Fruit fly (Drosophila melanogaster) whole organism, embryonic: ENCODE results near the gene Dbp73D.

Source experiments
- Atf-2 ChIP-seq: fragments of 200-800 bp; sonication (Bioruptor generic); optimal IDR thresholded peaks from 2 replicates; lab custom pipeline; 2016; ENCODE audit warnings: missing biosample characterization, missing genetic modification characterization
- Atf3 ChIP-seq: fragments of 200-800 bp; sonication (Bioruptor generic); optimal IDR thresholded peaks from 3 replicates; lab custom pipeline; 2016; ENCODE audit warnings: missing biosample characterization, missing genetic modification characterization
- CG11696 ChIP-seq: fragments of 200-800 bp; sonication (Bioruptor generic); IDR thresholded peaks from 2 replicates; pipeline ENCODE4 v1.3.6; 2022; ENCODE audit warnings: missing biosample characterization, missing genetic modification characterization
- CG11723 ChIP-seq: fragments of 200-800 bp; sonication (Bioruptor generic); optimal IDR thresholded peaks from 2 replicates; lab custom pipeline; 2017; ENCODE audit warnings: missing biosample characterization, mild to moderate bottlenecking, missing genetic modification characterization
- CG12391 ChIP-seq: fragments of 200-800 bp; sonication (Bioruptor generic); optimal IDR thresholded peaks from 3 replicates; lab custom pipeline; 2018; ENCODE audit warnings: missing biosample characterization, mild to moderate bottlenecking, missing genetic modification characterization, moderate library complexity
- CG15269 ChIP-seq: fragments of 200-800 bp; sonication (Bioruptor generic); optimal IDR thresholded peaks from 2 replicates; lab custom pipeline; 2018; ENCODE audit warnings: missing biosample characterization, mild to moderate bottlenecking, missing genetic modification characterization, moderate library complexity
- CG1603 ChIP-seq: fragments of 200-800 bp; sonication (Bioruptor generic); optimal IDR thresholded peaks from 2 replicates; lab custom pipeline; 2019; ENCODE audit warnings: missing biosample characterization, mild to moderate bottlenecking, missing genetic modification characterization, moderate library complexity
- CG17361 ChIP-seq: fragments of 200-800 bp; sonication (Bioruptor generic); IDR thresholded peaks from 3 replicates; pipeline ENCODE4 v1.3.6; 2022; ENCODE audit warnings: missing biosample characterization, missing genetic modification characterization
- CG1832 ChIP-seq: fragments of 200-800 bp; sonication (Bioruptor generic); optimal IDR thresholded peaks from 2 replicates; lab custom pipeline; 2017; ENCODE audit warnings: missing biosample characterization, mild to moderate bottlenecking, missing genetic modification characterization, inconsistent platforms
- CG18476 ChIP-seq: fragments of 200-800 bp; sonication (Bioruptor generic); optimal IDR thresholded peaks from 2 replicates; lab custom pipeline; 2016; ENCODE audit warnings: missing biosample characterization, mild to moderate bottlenecking, missing genetic modification characterization
- CG2202 ChIP-seq: fragments of 200-800 bp; sonication (Bioruptor generic); optimal IDR thresholded peaks from 2 replicates; lab custom pipeline; 2018; ENCODE audit warnings: missing biosample characterization, mild to moderate bottlenecking, missing genetic modification characterization
- CG30020 ChIP-seq: fragments of 200-800 bp; optimal IDR thresholded peaks from 2 replicates; lab custom pipeline; 2019; ENCODE audit warnings: missing biosample characterization, mild to moderate bottlenecking, missing genetic modification characterization, moderate library complexity
- CG32532 ChIP-seq: fragments of 200-800 bp; sonication (Bioruptor generic); IDR thresholded peaks from 2 replicates; pipeline ENCODE4 v1.3.6; 2022; ENCODE audit warnings: missing biosample characterization, missing genetic modification characterization
- CG42726 ChIP-seq: fragments of 200-800 bp; sonication (Bioruptor generic); IDR thresholded peaks from 2 replicates; pipeline ENCODE4 v1.3.6; 2022; ENCODE audit warnings: missing biosample characterization, missing genetic modification characterization; ENCODE audit not compliant: partially characterized antibody
- CG5180 ChIP-seq: fragments of 200-800 bp; sonication (Bioruptor generic); optimal IDR thresholded peaks from 3 replicates; lab custom pipeline; 2017; ENCODE audit warnings: missing biosample characterization, missing genetic modification characterization, mild to moderate bottlenecking, moderate library complexity, missing genetic modification reagents
- CG6272 ChIP-seq: fragments of 200-800 bp; sonication (Bioruptor generic); IDR thresholded peaks from 2 replicates; pipeline ENCODE4 v1.3.6; 2022; ENCODE audit warnings: missing biosample characterization, missing genetic modification characterization
- CG7987 ChIP-seq: fragments of 200-800 bp; sonication (Bioruptor generic); optimal IDR thresholded peaks from 2 replicates; lab custom pipeline; 2018; ENCODE audit warnings: missing biosample characterization, mild to moderate bottlenecking, missing genetic modification characterization, moderate library complexity
- CG9727 ChIP-seq: fragments of 200-800 bp; sonication (Bioruptor generic); optimal IDR thresholded peaks from 3 replicates; lab custom pipeline; 2017; ENCODE audit warnings: missing biosample characterization, mild to moderate bottlenecking, missing genetic modification characterization
- CG9876 ChIP-seq: fragments of 200-800 bp; sonication (Bioruptor generic); optimal IDR thresholded peaks from 2 replicates; lab custom pipeline; 2016; ENCODE audit warnings: missing biosample characterization, missing genetic modification characterization
- CoRest ChIP-seq: fragments of 200-800 bp; sonication (Bioruptor generic); optimal IDR thresholded peaks from 3 replicates; lab custom pipeline; 2018; ENCODE audit warnings: missing biosample characterization, mild to moderate bottlenecking, missing genetic modification characterization, moderate library complexity
- E2f1 ChIP-seq: fragments of 200-800 bp; sonication (Bioruptor generic); IDR thresholded peaks from 2 replicates; pipeline ENCODE4 v1.3.6; 2022; ENCODE audit warnings: missing biosample characterization, missing genetic modification characterization
- Fer1 ChIP-seq: fragments of 200-800 bp; sonication (Bioruptor generic); optimal IDR thresholded peaks from 2 replicates; lab custom pipeline; 2017; ENCODE audit warnings: missing biosample characterization, mild to moderate bottlenecking, missing genetic modification characterization
- H15 ChIP-seq: fragments of 200-800 bp; sonication (Bioruptor generic); IDR thresholded peaks from 3 replicates; pipeline ENCODE4 v1.3.6; 2022; ENCODE audit warnings: missing biosample characterization, missing genetic modification characterization
- H2.0 ChIP-seq: fragments of 200-800 bp; sonication (Bioruptor generic); IDR thresholded peaks from 2 replicates; pipeline ENCODE4 v1.3.6; 2022; ENCODE audit warnings: missing biosample characterization, missing genetic modification characterization
- Lim3 ChIP-seq: fragments of 200-800 bp; sonication (Bioruptor generic); IDR thresholded peaks from 2 replicates; pipeline ENCODE4 v1.3.6; 2022; ENCODE audit warnings: missing biosample characterization, missing genetic modification characterization
- Med ChIP-seq: fragments of 200-800 bp; sonication (Bioruptor generic); peaks from one replicate; lab custom pipeline; 2016; ENCODE audit warnings: missing biosample characterization, missing genetic modification characterization, mild to moderate bottlenecking, inconsistent platforms, moderate library complexity
- Nf-YB ChIP-seq: fragments of 200-800 bp; sonication (Bioruptor generic); optimal IDR thresholded peaks from 3 replicates; lab custom pipeline; 2019; ENCODE audit warnings: missing biosample characterization, mild to moderate bottlenecking, missing genetic modification characterization, moderate library complexity
- Opbp ChIP-seq: fragments of 200-800 bp; sonication (Bioruptor generic); IDR thresholded peaks from 3 replicates; pipeline ENCODE4 v1.3.6; 2022; ENCODE audit warnings: missing biosample characterization, missing genetic modification characterization; ENCODE audit not compliant: partially characterized antibody
- Pdp1 ChIP-seq, 2 experiments: fragments of 200-800 bp; sonication (Bioruptor generic); optimal IDR thresholded peaks; 3 replicates each; lab custom pipeline; 2016; ENCODE audit warnings: missing biosample characterization in 2 of 2, missing genetic modification characterization in 2 of 2, mild to moderate bottlenecking in 1 of 2, moderate library complexity in 1 of 2
- bcd ChIP-seq: fragments of 200-800 bp; sonication (Bioruptor generic); optimal IDR thresholded peaks from 2 replicates; lab custom pipeline; 2017; ENCODE audit warnings: missing biosample characterization, mild to moderate bottlenecking, missing genetic modification characterization
- btn ChIP-seq: fragments of 200-800 bp; sonication (Bioruptor generic); optimal IDR thresholded peaks from 2 replicates; lab custom pipeline; 2016; ENCODE audit warnings: missing biosample characterization, missing genetic modification characterization
- chinmo ChIP-seq: fragments of 200-800 bp; sonication (Bioruptor generic); IDR thresholded peaks from 4 replicates; pipeline ENCODE4 v1.3.6; 2022; ENCODE audit warnings: missing biosample characterization, missing genetic modification characterization; ENCODE audit not compliant: partially characterized antibody
- dm ChIP-seq: fragments of 200-800 bp; sonication (Bioruptor generic); optimal IDR thresholded peaks from 3 replicates; lab custom pipeline; 2016; ENCODE audit warnings: missing biosample characterization, missing genetic modification characterization
- gce ChIP-seq: fragments of 200-800 bp; sonication (Bioruptor generic); IDR thresholded peaks from 3 replicates; pipeline ENCODE4 v1.3.6; 2022; ENCODE audit warnings: missing biosample characterization, missing genetic modification characterization
- gsb-n ChIP-seq: fragments of 200-800 bp; sonication (Bioruptor generic); optimal IDR thresholded peaks from 3 replicates; lab custom pipeline; 2018; ENCODE audit warnings: missing biosample characterization, mild to moderate bottlenecking, missing genetic modification characterization
- ham ChIP-seq: fragments of 200-800 bp; sonication (Bioruptor generic); IDR thresholded peaks from 2 replicates; pipeline ENCODE4 v1.3.6; 2022; ENCODE audit warnings: missing biosample characterization, missing genetic modification characterization
- inv ChIP-seq: fragments of 200-800 bp; sonication (Bioruptor generic); IDR thresholded peaks from 2 replicates; pipeline ENCODE4 v1.3.6; 2022; ENCODE audit warnings: missing biosample characterization, missing genetic modification characterization; ENCODE audit not compliant: partially characterized antibody
- jing ChIP-seq: fragments of 200-800 bp; sonication (Bioruptor generic); optimal IDR thresholded peaks from 2 replicates; lab custom pipeline; 2018; ENCODE audit warnings: missing biosample characterization, mild to moderate bottlenecking, missing genetic modification characterization
- nerfin-1 ChIP-seq: fragments of 200-800 bp; sonication (Bioruptor generic); optimal IDR thresholded peaks from 3 replicates; lab custom pipeline; 2019; ENCODE audit warnings: missing biosample characterization, mild to moderate bottlenecking, missing genetic modification characterization, moderate library complexity
- nerfin-2 ChIP-seq: fragments of 200-800 bp; sonication (Bioruptor generic); IDR thresholded peaks from 2 replicates; pipeline ENCODE4 v1.3.6; 2022; ENCODE audit warnings: missing biosample characterization, missing genetic modification characterization; ENCODE audit not compliant: partially characterized antibody
- odd ChIP-seq: fragments of 200-800 bp; sonication (Bioruptor generic); optimal IDR thresholded peaks from 2 replicates; lab custom pipeline; 2017; ENCODE audit warnings: missing biosample characterization, mild to moderate bottlenecking, missing genetic modification characterization
- onecut ChIP-seq: fragments of 200-800 bp; sonication (Bioruptor generic); IDR thresholded peaks from 2 replicates; pipeline ENCODE4 v1.3.6; 2022; ENCODE audit warnings: missing biosample characterization, missing genetic modification characterization
- pb ChIP-seq: fragments of 200-800 bp; sonication (Bioruptor generic); optimal IDR thresholded peaks from 3 replicates; lab custom pipeline; 2016; ENCODE audit warnings: missing biosample characterization, missing genetic modification characterization
- peb ChIP-seq: fragments of 200-800 bp; sonication (Bioruptor generic); IDR thresholded peaks from 2 replicates; pipeline ENCODE4 v1.3.6; 2022; ENCODE audit warnings: missing biosample characterization, missing genetic modification characterization
- pnt ChIP-seq: fragments of 200-800 bp; sonication (Bioruptor generic); optimal IDR thresholded peaks from 3 replicates; lab custom pipeline; 2016; ENCODE audit warnings: missing biosample characterization, missing genetic modification characterization
- run ChIP-seq: fragments of 200-800 bp; sonication (Bioruptor generic); optimal IDR thresholded peaks from 3 replicates; lab custom pipeline; 2018; ENCODE audit warnings: missing biosample characterization, mild to moderate bottlenecking, missing genetic modification characterization
- stwl ChIP-seq: fragments of 200-800 bp; sonication (Bioruptor generic); optimal IDR thresholded peaks from 3 replicates; lab custom pipeline; 2018; ENCODE audit warnings: missing biosample characterization, mild to moderate bottlenecking, missing genetic modification characterization, moderate library complexity
- twi ChIP-seq: fragments of 200-800 bp; optimal IDR thresholded peaks from 2 replicates; lab custom pipeline; 2019; ENCODE audit warnings: missing biosample characterization, mild to moderate bottlenecking, missing genetic modification characterization, moderate library complexity
- vvl ChIP-seq: fragments of 200-800 bp; sonication (Bioruptor generic); IDR thresholded peaks from 2 replicates; pipeline ENCODE4 v1.3.6; 2022; ENCODE audit warnings: missing biosample characterization, missing genetic modification characterization
- yki ChIP-seq: fragments of >200 bp; optimal IDR thresholded peaks from 3 replicates; lab custom pipeline; 2018

The Dbp73D gene

DNA sequence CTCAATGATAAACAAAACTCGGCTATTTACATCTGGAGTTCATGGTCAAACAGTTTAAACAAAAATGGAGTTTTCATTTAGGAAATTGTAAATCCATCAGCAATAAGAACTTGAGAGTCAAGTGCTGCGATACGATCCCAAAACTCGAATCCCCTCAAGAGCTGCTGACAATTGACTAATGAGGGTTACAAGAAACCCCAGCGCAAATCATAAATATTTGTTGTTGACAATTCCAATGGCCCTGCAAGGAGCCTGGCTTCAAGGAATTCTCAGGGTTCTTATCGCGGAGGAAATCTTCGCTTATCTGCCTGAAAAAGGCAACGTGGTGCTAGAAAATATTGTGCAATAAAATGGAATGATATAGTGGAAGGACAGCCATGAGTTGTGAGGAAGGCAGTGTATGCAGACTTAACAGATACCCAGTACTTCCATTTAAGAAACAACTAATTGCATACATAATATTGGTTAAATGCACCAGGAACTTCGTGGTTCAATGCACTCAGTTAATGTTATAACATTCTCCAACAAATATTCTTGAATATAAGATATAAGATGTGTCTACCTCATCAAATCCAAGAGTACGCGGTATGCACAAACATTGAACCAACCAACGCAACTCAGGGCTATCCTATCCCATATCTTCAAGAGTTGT is 37.5 kb upstream of the Dbp73D start:
- no peak for TF ChIP-seq CG2202 (tag; lab: Kevin White, UChicago)
- peak; percentile 48 for TF ChIP-seq gsb-n (tag; lab: Kevin White, UChicago)
- TF ChIP-seq yki (lab: Kevin White, UChicago) = no peak
- TF ChIP-seq Nf-YB (GFP tag; lab: Kevin White, UChicago) = no peak
- peak; percentile 83 for TF ChIP-seq CG1603 (tag; lab: Kevin White, UChicago)
- TF ChIP-seq CG17361 (GFP tag; lab: Robert Waterston, UW) = 0 out of 3 replicates have a peak, but pooled peaks have one; percentile 37
- no peak for TF ChIP-seq chinmo (GFP tag; lab: Robert Waterston, UW)
- no peak for TF ChIP-seq H15 (GFP tag; lab: Robert Waterston, UW)
- TF ChIP-seq dm (GFP tag; lab: Kevin White, UChicago) = no peak
- no peak for TF ChIP-seq E2f1 (GFP tag; lab: Robert Waterston, UW)
- no peak for TF ChIP-seq Atf-2 (GFP tag; lab: Kevin White, UChicago)
- TF ChIP-seq Med (GFP tag; lab: Kevin White, UChicago) = peak; percentile 77
- no peak for TF ChIP-seq stwl
- no peak for TF ChIP-seq CG15269
- no peak for TF ChIP-seq CG7987 (GFP tag; lab: Kevin White, UChicago)
- TF ChIP-seq vvl (GFP tag; lab: Robert Waterston, UW) = peak; percentile 49; the same call in 1 of the 2 replicates
- TF ChIP-seq Opbp (GFP tag; lab: Robert Waterston, UW) = no peak
- TF ChIP-seq pnt (GFP tag; lab: Kevin White, UChicago) = peak; percentile 48
- TF ChIP-seq twi (tag; lab: Kevin White, UChicago) = peak; percentile 53
- TF ChIP-seq CG9876 (GFP tag; lab: Kevin White, UChicago) = no peak
- TF ChIP-seq ham = no peak
- TF ChIP-seq CoRest (tag; lab: Kevin White, UChicago) = no peak
- no peak for TF ChIP-seq jing (GFP tag; lab: Kevin White, UChicago)
- TF ChIP-seq bcd (GFP tag; lab: Kevin White, UChicago) = no peak
- peak; percentile 45 for TF ChIP-seq CG12391 (tag; lab: Kevin White, UChicago)
- no peak for TF ChIP-seq odd (GFP tag; lab: Kevin White, UChicago)
- no peak for TF ChIP-seq pb (GFP tag; lab: Kevin White, UChicago)
- TF ChIP-seq onecut = 0 out of 2 replicates have a peak, but pooled peaks have one; percentile 12
- TF ChIP-seq CG30020 (tag; lab: Kevin White, UChicago) = no peak
- TF ChIP-seq Atf3 (GFP tag; lab: Kevin White, UChicago) = peak; percentile 18
- no peak for TF ChIP-seq inv (GFP tag; lab: Robert Waterston, UW)
- TF ChIP-seq peb (GFP tag; lab: Robert Waterston, UW) = no peak
- TF ChIP-seq run (tag; lab: Kevin White, UChicago) = no peak
- TF ChIP-seq H2.0 (GFP tag; lab: Robert Waterston, UW) = no peak
- TF ChIP-seq nerfin-2 = no peak
- peak; percentile 29 for TF ChIP-seq nerfin-1 (tag; lab: Kevin White, UChicago)
- TF ChIP-seq Fer1 = no peak
- TF ChIP-seq Pdp1 (GFP tag; optimal IDR thresholded peaks at IDR 0.05; lab: Kevin White, UChicago) = peak; percentile 44 to 46
- TF ChIP-seq CG42726 (GFP tag; lab: Robert Waterston, UW) = no peak
- TF ChIP-seq CG11696 (GFP tag; lab: Robert Waterston, UW) = 0 out of 2 replicates have a peak, but pooled peaks have one; percentile 21
- no peak for TF ChIP-seq CG5180 (GFP tag; lab: Kevin White, UChicago)
- TF ChIP-seq CG1832 (GFP tag; lab: Kevin White, UChicago) = no peak
- no peak for TF ChIP-seq CG6272
- no peak for TF ChIP-seq Lim3
- no peak for TF ChIP-seq CG32532 (GFP tag; lab: Robert Waterston, UW)
- no peak for TF ChIP-seq CG11723 (GFP tag; lab: Kevin White, UChicago)
- peak; percentile 63 for TF ChIP-seq CG9727 (GFP tag; lab: Kevin White, UChicago)
- no peak for TF ChIP-seq btn (GFP tag; lab: Kevin White, UChicago)
- TF ChIP-seq CG18476 (GFP tag; lab: Kevin White, UChicago) = no peak
- TF ChIP-seq gce (GFP tag; lab: Robert Waterston, UW) = no peak
